Worm (Caenorhabditis elegans) whole organism, L4 larva: ENCODE results near the gene aly-2.
"Not testable (repeated sequence)": the region's sequence is repeated elsewhere in the genome, so short reads cannot be mapped to it uniquely, and the experiment has no call there.

Experiments
- F10B5.3 ChIP-seq: sonication (generic microtip); optimal IDR thresholded peaks from 2 replicates; lab custom pipeline; 2016; ENCODE audit warnings: mild to moderate bottlenecking, missing genetic modification characterization, missing compliant biosample characterization
- F44E2.7 ChIP-seq: fragments of 200-800 bp; sonication (Bioruptor generic); IDR thresholded peaks from 2 replicates; pipeline ENCODE4 v2.1.2; 2022; ENCODE audit warnings: missing genetic modification characterization, missing compliant biosample characterization
- F49E8.2 ChIP-seq: sonication (generic microtip); optimal IDR thresholded peaks from 2 replicates; lab custom pipeline; 2016; ENCODE audit warnings: missing compliant biosample characterization, mild to moderate bottlenecking, missing genetic modification characterization, borderline replicate concordance
- T20F7.1 ChIP-seq: fragments of 200-800 bp; sonication (Bioruptor generic); optimal IDR thresholded peaks from 2 replicates; lab custom pipeline; 2018; ENCODE audit warnings: mild to moderate bottlenecking, missing genetic modification characterization, missing compliant biosample characterization
- T26A8.4 ChIP-seq: fragments of 200-800 bp; sonication (Bioruptor generic); IDR thresholded peaks from 2 replicates; pipeline ENCODE4 v1.3.6; 2022; ENCODE audit warnings: missing genetic modification characterization, missing compliant biosample characterization
- Y105C5A.15 ChIP-seq: fragments of 200-800 bp; sonication (Bioruptor generic); IDR thresholded peaks from 2 replicates; pipeline ENCODE4 v1.3.6; 2022; ENCODE audit warnings: missing genetic modification characterization, missing compliant biosample characterization
- Y48G9A.11 ChIP-seq: fragments of 200-800 bp; sonication (Bioruptor generic); IDR thresholded peaks from 2 replicates; pipeline ENCODE4 v1.3.6; 2022; ENCODE audit warnings: missing genetic modification reagents, missing genetic modification characterization, missing compliant biosample characterization
- Y75B8A.6 ChIP-seq: fragments of 200-800 bp; sonication (Bioruptor generic); IDR thresholded peaks from 2 replicates; pipeline ENCODE4 v1.3.6; 2022; ENCODE audit warnings: missing genetic modification reagents, missing genetic modification characterization, missing compliant biosample characterization
- aha-1 ChIP-seq: fragments of 150-350 bp; peaks from one replicate; lab custom pipeline; 2014; ENCODE audit warnings: missing biosample characterization, missing genetic modification characterization
- arid-1 ChIP-seq: fragments of 200-800 bp; sonication (Bioruptor generic); conservative IDR thresholded peaks from 2 replicates; pipeline ENCODE4 v1.3.6; 2022; ENCODE audit warnings: missing genetic modification reagents, missing genetic modification characterization, missing compliant biosample characterization
- ceh-44 ChIP-seq: fragments of 200-800 bp; sonication (Bioruptor generic); IDR thresholded peaks from 2 replicates; pipeline ENCODE4 v1.3.6; 2022; ENCODE audit warnings: missing genetic modification reagents, missing genetic modification characterization, missing compliant biosample characterization
- ceh-62 ChIP-seq: sonication (generic microtip); optimal IDR thresholded peaks from 2 replicates; lab custom pipeline; 2017; ENCODE audit warnings: missing biosample characterization, missing genetic modification characterization
- ctbp-1 ChIP-seq: fragments of 200-800 bp; sonication (Bioruptor generic); IDR thresholded peaks from 2 replicates; pipeline ENCODE4 v1.3.6; 2022; ENCODE audit warnings: missing genetic modification reagents, missing genetic modification characterization, missing compliant biosample characterization
- daf-19 ChIP-seq: fragments of 200-800 bp; sonication (Bioruptor generic); conservative IDR thresholded peaks from 2 replicates; pipeline ENCODE4 v1.3.6; 2022; ENCODE audit warnings: missing genetic modification characterization, missing compliant biosample characterization
- dmd-6 ChIP-seq: fragments of 200-800 bp; sonication (Bioruptor generic); IDR thresholded peaks from 2 replicates; pipeline ENCODE4 v1.3.6; 2022; ENCODE audit warnings: missing genetic modification reagents, missing genetic modification characterization, missing compliant biosample characterization
- dmd-9 ChIP-seq: fragments of 200-800 bp; sonication (Bioruptor generic); IDR thresholded peaks from 2 replicates; pipeline ENCODE4 v1.3.6; 2022; ENCODE audit warnings: missing genetic modification reagents, missing genetic modification characterization, missing compliant biosample characterization
- dpl-1 ChIP-seq: fragments of 150-350 bp; optimal IDR thresholded peaks from 2 replicates; lab custom pipeline; 2014; ENCODE audit warnings: missing biosample characterization, missing genetic modification reagents, missing genetic modification characterization
- duxl-1 ChIP-seq: sonication (generic microtip); optimal IDR thresholded peaks from 2 replicates; lab custom pipeline; 2016; ENCODE audit warnings: mild to moderate bottlenecking, missing genetic modification characterization, moderate library complexity, missing compliant biosample characterization; ENCODE audit not compliant: poor library complexity
- dve-1 ChIP-seq: sonication (generic microtip); optimal IDR thresholded peaks from 2 replicates; lab custom pipeline; 2017; ENCODE audit warnings: antibody characterized with exemption, mild to moderate bottlenecking, missing genetic modification characterization, missing compliant biosample characterization; ENCODE audit not compliant: insufficient read depth
- hmg-1.1 ChIP-seq: fragments of 200-800 bp; sonication (Bioruptor generic); IDR thresholded peaks from 2 replicates; pipeline ENCODE4 v1.3.6; 2022; ENCODE audit warnings: missing genetic modification reagents, missing genetic modification characterization, missing compliant biosample characterization
- lim-7 ChIP-seq: fragments of 200-800 bp; sonication (Bioruptor generic); IDR thresholded peaks from 2 replicates; pipeline ENCODE4 v1.3.6; 2022; ENCODE audit warnings: missing genetic modification characterization, missing compliant biosample characterization
- lin-1 ChIP-seq: fragments of 200-800 bp; sonication (Bioruptor generic); IDR thresholded peaks from 2 replicates; pipeline ENCODE4 v1.3.6; 2022; ENCODE audit warnings: missing genetic modification reagents, missing genetic modification characterization, missing compliant biosample characterization
- lin-29 ChIP-seq: fragments of 200-800 bp; sonication (Bioruptor generic); IDR thresholded peaks from 2 replicates; pipeline ENCODE4 v1.3.6; 2022; ENCODE audit warnings: missing genetic modification reagents, missing genetic modification characterization, missing compliant biosample characterization
- lin-38 ChIP-seq: fragments of 200-800 bp; sonication (Bioruptor generic); IDR thresholded peaks from 2 replicates; pipeline ENCODE4 v1.3.6; 2022; ENCODE audit warnings: missing genetic modification reagents, missing genetic modification characterization, missing compliant biosample characterization
- lsy-2 ChIP-seq, 2 experiments: fragments of 150-350 bp in 1 of 2; sonication (generic microtip) in 1 of 2; optimal IDR thresholded peaks; 2 replicates each; lab custom pipeline; 2014 to 2017; ENCODE audit warnings: missing biosample characterization in 2 of 2, missing genetic modification characterization in 2 of 2
- madf-9 ChIP-seq: fragments of 200-800 bp; sonication (Bioruptor generic); conservative IDR thresholded peaks from 2 replicates; pipeline ENCODE4 v1.3.6; 2022; ENCODE audit warnings: missing genetic modification reagents, missing genetic modification characterization, missing compliant biosample characterization
- mdt-29 ChIP-seq: fragments of 200-800 bp; sonication (Bioruptor generic); IDR thresholded peaks from 2 replicates; pipeline ENCODE4 v1.3.6; 2022; ENCODE audit warnings: missing genetic modification reagents, missing genetic modification characterization, missing compliant biosample characterization
- mes-2 ChIP-seq: sonication (generic microtip); optimal IDR thresholded peaks from 2 replicates; lab custom pipeline; 2016; ENCODE audit warnings: missing genotype, mild to moderate bottlenecking, missing genetic modification characterization, missing compliant biosample characterization; ENCODE audit not compliant: poor library complexity, severe bottlenecking
- nhr-102 ChIP-seq: sonication (generic microtip); optimal IDR thresholded peaks from 2 replicates; lab custom pipeline; 2016; ENCODE audit warnings: mild to moderate bottlenecking, missing genetic modification characterization, moderate library complexity, missing compliant biosample characterization
- nhr-111 ChIP-seq: fragments of 200-800 bp; sonication (Bioruptor generic); optimal IDR thresholded peaks from 2 replicates; lab custom pipeline; 2018; ENCODE audit warnings: mild to moderate bottlenecking, missing genetic modification characterization, missing compliant biosample characterization
- nhr-41 ChIP-seq: fragments of 200-800 bp; sonication (Bioruptor generic); IDR thresholded peaks from 2 replicates; pipeline ENCODE4 v1.3.6; 2022; ENCODE audit warnings: missing genetic modification reagents, missing genetic modification characterization, missing compliant biosample characterization
- nhr-42 ChIP-seq: fragments of 200-800 bp; sonication (Bioruptor generic); IDR thresholded peaks from 2 replicates; pipeline ENCODE4 v1.3.6; 2022; ENCODE audit warnings: missing genetic modification characterization, missing compliant biosample characterization
- nhr-48 ChIP-seq: sonication (generic microtip); optimal IDR thresholded peaks from 2 replicates; lab custom pipeline; 2016; ENCODE audit warnings: mild to moderate bottlenecking, missing genetic modification characterization, missing compliant biosample characterization
- pha-4 ChIP-seq, 2 experiments: fragments of 150-350 bp in 1 of 2; fragments of 200-800 bp in 1 of 2; sonication (Bioruptor generic) in 1 of 2; IDR thresholded peaks in 1 of 2; optimal IDR thresholded peaks in 1 of 2; 2 replicates each; pipeline versions ENCODE4 v1.3.6 to Lab custom; 2014 to 2022; ENCODE audit warnings: missing genetic modification characterization in 2 of 2, missing genetic modification reagents in 2 of 2, missing biosample characterization in 1 of 2, missing compliant biosample characterization in 1 of 2
- rbr-2 ChIP-seq: sonication (generic microtip); optimal IDR thresholded peaks from 2 replicates; lab custom pipeline; 2016; ENCODE audit warnings: missing genotype, missing genetic modification characterization, missing compliant biosample characterization
- snpc-1.2 ChIP-seq: fragments of 200-800 bp; sonication (Bioruptor generic); IDR thresholded peaks from 2 replicates; pipeline ENCODE4 v1.3.6; 2022; ENCODE audit warnings: missing genetic modification reagents, missing genetic modification characterization, missing compliant biosample characterization
- spr-1 ChIP-seq: sonication (generic microtip); optimal IDR thresholded peaks from 2 replicates; lab custom pipeline; 2016; ENCODE audit warnings: mild to moderate bottlenecking, missing genetic modification characterization, missing compliant biosample characterization
- tag-97 ChIP-seq: fragments of 200-800 bp; sonication (Bioruptor generic); IDR thresholded peaks from 2 replicates; pipeline ENCODE4 v1.3.6; 2022; ENCODE audit warnings: missing genetic modification characterization, missing compliant biosample characterization
- tra-1 ChIP-seq: fragments of 200-800 bp; sonication (Bioruptor generic); IDR thresholded peaks from 2 replicates; pipeline ENCODE4 v1.3.6; 2022; ENCODE audit warnings: missing genetic modification reagents, missing genetic modification characterization, missing compliant biosample characterization
- vab-7 ChIP-seq: fragments of 200-800 bp; sonication (Bioruptor generic); IDR thresholded peaks from 2 replicates; pipeline ENCODE4 v1.3.6; 2022; ENCODE audit warnings: missing genetic modification reagents, missing genetic modification characterization, missing compliant biosample characterization
- zfp-3 ChIP-seq: fragments of 200-800 bp; sonication (Bioruptor generic); conservative IDR thresholded peaks from 2 replicates; pipeline ENCODE4 v1.3.6; 2022; ENCODE audit warnings: missing genetic modification reagents, missing genetic modification characterization, missing compliant biosample characterization
- zip-11 ChIP-seq: fragments of 200-800 bp; sonication (Bioruptor generic); IDR thresholded peaks from 2 replicates; pipeline ENCODE4 v1.3.6; 2022; ENCODE audit warnings: missing genetic modification characterization, missing compliant biosample characterization

aly-2 gene

ce11 chrIV:9192522-9192921 lies 45.3 kb downstream of the aly-2 start, which contains the start of gene C46C2.5:
Gene C46C2.5, minus strand, starts transcription at chrIV:9192622.
- peak; percentile 23 for TF ChIP-seq dve-1 (tag; lab: Kevin White, UChicago)
- TF ChIP-seq lin-29 (GFP tag; lab: Robert Waterston, UW): no peak
- no peak for TF ChIP-seq dmd-6 (GFP tag; lab: Robert Waterston, UW)
- TF ChIP-seq nhr-111 (GFP tag; lab: Kevin White, UChicago): no peak
- no peak for TF ChIP-seq F10B5.3 (tag; lab: Kevin White, UChicago)
- TF ChIP-seq ceh-62 (tag; lab: Kevin White, UChicago): no peak
- no peak for TF ChIP-seq ceh-44 (GFP tag; lab: Robert Waterston, UW)
- TF ChIP-seq Y75B8A.6 (GFP tag; lab: Robert Waterston, UW): no peak
- no peak for TF ChIP-seq snpc-1.2
- no peak for TF ChIP-seq rbr-2 (tag; lab: Kevin White, UChicago)
- peak; percentile 28 for TF ChIP-seq aha-1 (tag; lab: Kevin White, UChicago)
- no peak for TF ChIP-seq daf-19 (GFP tag; lab: Robert Waterston, UW)
- TF ChIP-seq T26A8.4 (GFP tag; lab: Robert Waterston, UW): no peak
- no peak for TF ChIP-seq mes-2 (tag; lab: Kevin White, UChicago)
- TF ChIP-seq dpl-1 (GFP tag; lab: Kevin White, UChicago): no peak
- TF ChIP-seq lin-38 (GFP tag; lab: Robert Waterston, UW): no peak
- no peak for TF ChIP-seq vab-7 (GFP tag; lab: Robert Waterston, UW)
- no peak for TF ChIP-seq Y48G9A.11
- TF ChIP-seq, all 104 proteins: peak for 2

ce11 chrIV:9194524-9194923 lies 47.3 kb downstream of the aly-2 start, which contains the start of gene C46C2.7:
Gene C46C2.7, plus strand, starts transcription at chrIV:9194824.
- TF ChIP-seq lsy-2 (tag; optimal IDR thresholded peaks at IDR 0.05; lab: Kevin White, UChicago) (peak in 1 of 2 experiments; percentile 16), lin-38 (GFP tag; lab: Robert Waterston, UW) (0 out of 2 replicates have a peak, but pooled peaks have one; percentile 7)

ce11 chrIV:9196023-9196636 lies 48.9 kb downstream of the aly-2 start:
- peak; percentile 97 for TF ChIP-seq mdt-29 (GFP tag; lab: Robert Waterston, UW)
- TF ChIP-seq nhr-102 (tag; lab: Kevin White, UChicago): peak; percentile 80
- peak; percentile 95 for TF ChIP-seq lin-1 (GFP tag; lab: Robert Waterston, UW)
- peak; percentile 97 for TF ChIP-seq lin-29 (GFP tag; lab: Robert Waterston, UW)
- TF ChIP-seq F44E2.7 (GFP tag; lab: Robert Waterston, UW): peak; percentile 83
- TF ChIP-seq arid-1: peak; percentile 97
- peak; percentile 84 for TF ChIP-seq ctbp-1
- TF ChIP-seq zfp-3 (GFP tag; lab: Robert Waterston, UW): peak; percentile 98
- peak; percentile 93 for TF ChIP-seq F49E8.2
- peak; percentile 89 for TF ChIP-seq vab-7 (GFP tag; lab: Robert Waterston, UW)
- TF ChIP-seq dmd-9: peak; percentile 96
- TF ChIP-seq T26A8.4 (GFP tag; lab: Robert Waterston, UW): peak; percentile 98
- peak; percentile 89; the same call in 1 of the 2 replicates for TF ChIP-seq tag-97 (GFP tag; lab: Robert Waterston, UW)
- peak; percentile 56 for TF ChIP-seq duxl-1 (tag; lab: Kevin White, UChicago)
- peak; percentile 11 for TF ChIP-seq nhr-48 (tag; lab: Kevin White, UChicago)
- TF ChIP-seq lim-7: 0 out of 2 replicates have a peak, but pooled peaks have one; percentile 45
- TF ChIP-seq T20F7.1 (GFP tag; lab: Kevin White, UChicago): peak; percentile 76
- TF ChIP-seq nhr-42 (GFP tag; lab: Robert Waterston, UW): peak; percentile 98
- peak; percentile 99 for TF ChIP-seq tra-1 (GFP tag; lab: Robert Waterston, UW)
- peak; percentile 97 for TF ChIP-seq lin-38 (GFP tag; lab: Robert Waterston, UW)
- peak; percentile 31 for TF ChIP-seq dve-1 (tag; lab: Kevin White, UChicago)
- TF ChIP-seq hmg-1.1: peak; percentile 79
- peak; percentile 94 for TF ChIP-seq daf-19 (GFP tag; lab: Robert Waterston, UW)
- 0 out of 2 replicates have a peak, but pooled peaks have one; percentile 56 for TF ChIP-seq zip-11
- TF ChIP-seq pha-4 (GFP tag; IDR thresholded peaks at IDR 0.05; lab: Robert Waterston, UW): peak; percentile 93
- TF ChIP-seq pha-4 (tag; optimal IDR thresholded peaks at IDR 0.05; lab: Kevin White, UChicago): not testable (repeated sequence)
- peak; percentile 97 for TF ChIP-seq ceh-44 (GFP tag; lab: Robert Waterston, UW)
- peak; percentile 98 for TF ChIP-seq dmd-6 (GFP tag; lab: Robert Waterston, UW)
- TF ChIP-seq spr-1 (tag; lab: Kevin White, UChicago): peak; percentile 29
- TF ChIP-seq Y105C5A.15 (GFP tag; lab: Robert Waterston, UW): 0 out of 2 replicates have a peak, but pooled peaks have one; percentile 72
- TF ChIP-seq aha-1 (tag; lab: Kevin White, UChicago): peak; percentile 9
- TF ChIP-seq madf-9 (GFP tag; lab: Robert Waterston, UW): peak; percentile 95
- TF ChIP-seq nhr-41 (GFP tag; lab: Robert Waterston, UW): peak; percentile 71; the same call in 1 of the 2 replicates
- TF ChIP-seq Y48G9A.11: peak; percentile 99
